Fruit fly (Drosophila melanogaster): ENCODE data around the gene Pis.

The Pis gene

dm6 chrX:15671026-15671563, 32.5 kb downstream of the Pis start, which contains the start of gene CG15646:
CG15646 (minus strand) TSS chrX:15671029.
- TF ChIP-seq N (GFP tag; optimal IDR thresholded peaks at IDR 0.05) (no peak), dl (GFP tag; optimal IDR thresholded peaks at IDR 0.05; ENCODE audit: insufficient read depth in 1 of 2, partially characterized antibody in 2 of 2) (no peak), fru (GFP tag; optimal IDR thresholded peaks at IDR 0.05) (peak; percentile 77), usp (GFP tag; optimal IDR thresholded peaks at IDR 0.05) (no peak), Vsx2 (GFP tag; optimal IDR thresholded peaks at IDR 0.05; ENCODE audit: partially characterized antibody) (no peak), brk (GFP tag; optimal IDR thresholded peaks at IDR 0.05) (peak; percentile 45), Hr78 (GFP tag; optimal IDR thresholded peaks at IDR 0.05) (no peak), pan (optimal IDR thresholded peaks at IDR 0.05) (no peak), CG9705 (GFP tag; optimal IDR thresholded peaks at IDR 0.05) (peak; percentile 58), Hr83 (GFP tag; optimal IDR thresholded peaks at IDR 0.05; ENCODE audit: poor library complexity, severe bottlenecking) (no peak), CrebA (GFP tag; optimal IDR thresholded peaks at IDR 0.05; ENCODE audit: borderline replicate concordance) (no peak), OdsH (GFP tag; optimal IDR thresholded peaks at IDR 0.05) (peak; percentile 79), Abd-B (GFP tag; optimal IDR thresholded peaks at IDR 0.05) (no peak), sage (GFP tag; optimal IDR thresholded peaks at IDR 0.05) (peak; percentile 1), br (GFP tag; optimal IDR thresholded peaks at IDR 0.05) (peak; percentile 9), Mio (GFP tag; optimal IDR thresholded peaks at IDR 0.05) (no peak), dmrt93B (GFP tag; optimal IDR thresholded peaks at IDR 0.05) (peak; percentile 64), lola (GFP tag; optimal IDR thresholded peaks at IDR 0.05) (no peak), Dif (GFP tag; optimal IDR thresholded peaks at IDR 0.05; ENCODE audit: partially characterized antibody) (no peak), GATAd (GFP tag; optimal IDR thresholded peaks at IDR 0.05) (no peak), sv (GFP tag; optimal IDR thresholded peaks at IDR 0.05) (peak; percentile 28), ey (GFP tag; optimal IDR thresholded peaks at IDR 0.05) (peak; percentile 28), tai (GFP tag; optimal IDR thresholded peaks at IDR 0.05) (peak; percentile 41), CG32264 (GFP tag; optimal IDR thresholded peaks at IDR 0.05) (no peak), woc (GFP tag; optimal IDR thresholded peaks at IDR 0.05) (peak; percentile 30), Sp1 (GFP tag; optimal IDR thresholded peaks at IDR 0.05) (peak; percentile 88), Jra (GFP tag; optimal IDR thresholded peaks at IDR 0.05) (no peak), jim (GFP tag; optimal IDR thresholded peaks at IDR 0.05) (no peak), rgr (GFP tag; optimal IDR thresholded peaks at IDR 0.05) (peak; percentile 78), Rel (GFP tag; optimal IDR thresholded peaks at IDR 0.05) (peak; percentile 2), Rel (tag; optimal IDR thresholded peaks at IDR 0.05) (no peak), h (GFP tag; optimal IDR thresholded peaks at IDR 0.05) (peak; percentile 75), dsf (GFP tag; optimal IDR thresholded peaks at IDR 0.05; ENCODE audit: borderline replicate concordance) (no peak), foxo (GFP tag; optimal IDR thresholded peaks at IDR 0.05) (peak in 1 of 2 experiments; percentile 87), Hnf4 (GFP tag; optimal IDR thresholded peaks at IDR 0.05) (peak; percentile 34), Myc (optimal IDR thresholded peaks at IDR 0.05) (no peak), psq (GFP tag; optimal IDR thresholded peaks at IDR 0.05) (peak; percentile 66), HLH106 (tag; optimal IDR thresholded peaks at IDR 0.05) (peak; percentile 91), Dfd (GFP tag; optimal IDR thresholded peaks at IDR 0.05) (no peak)

- no peak for TF ChIP-seq fru (GFP tag; optimal IDR thresholded peaks at IDR 0.05)
- TF ChIP-seq foxo (GFP tag; optimal IDR thresholded peaks at IDR 0.05): no peak
- no peak for TF ChIP-seq N (GFP tag; optimal IDR thresholded peaks at IDR 0.05)
- no peak for TF ChIP-seq Hr78 (GFP tag; optimal IDR thresholded peaks at IDR 0.05)
- TF ChIP-seq woc (GFP tag; optimal IDR thresholded peaks at IDR 0.05): no peak
- no peak for TF ChIP-seq dmrt93B (GFP tag; optimal IDR thresholded peaks at IDR 0.05)
These were observed 41.3 kb downstream of the Pis start, which contains the start of gene CG8119 for dm6 chrX:15662285-15662684. CG8119 (plus strand) TSS chrX:15662585.

dm6 chrX:15653364-15653809, 50.2 kb downstream of the Pis start:
- no peak for TF ChIP-seq usp (GFP tag; optimal IDR thresholded peaks at IDR 0.05)
- TF ChIP-seq jim (GFP tag; optimal IDR thresholded peaks at IDR 0.05): no peak
- no peak for TF ChIP-seq Dfd (GFP tag; optimal IDR thresholded peaks at IDR 0.05)
- TF ChIP-seq psq (GFP tag; optimal IDR thresholded peaks at IDR 0.05): no peak
- TF ChIP-seq foxo (GFP tag; optimal IDR thresholded peaks at IDR 0.05): peak in 1 of 2 experiments; percentile 28
- no peak for TF ChIP-seq lola (GFP tag; optimal IDR thresholded peaks at IDR 0.05)
- no peak for TF ChIP-seq sage (GFP tag; optimal IDR thresholded peaks at IDR 0.05)
- TF ChIP-seq tai (GFP tag; optimal IDR thresholded peaks at IDR 0.05): no peak
- no peak for TF ChIP-seq Abd-B (GFP tag; optimal IDR thresholded peaks at IDR 0.05)
- peak; percentile 4 for TF ChIP-seq Hnf4 (GFP tag; optimal IDR thresholded peaks at IDR 0.05)
- TF ChIP-seq sv (GFP tag; optimal IDR thresholded peaks at IDR 0.05): no peak
- no peak for TF ChIP-seq Mio (GFP tag; optimal IDR thresholded peaks at IDR 0.05)
- peak; percentile 80 for TF ChIP-seq Vsx2 (GFP tag; optimal IDR thresholded peaks at IDR 0.05; ENCODE audit: partially characterized antibody)
- TF ChIP-seq GATAd (GFP tag; optimal IDR thresholded peaks at IDR 0.05): no peak
- no peak for TF ChIP-seq CrebA (GFP tag; optimal IDR thresholded peaks at IDR 0.05; ENCODE audit: borderline replicate concordance)
- TF ChIP-seq CG32264 (GFP tag; optimal IDR thresholded peaks at IDR 0.05): no peak
- no peak for TF ChIP-seq Hr83 (GFP tag; optimal IDR thresholded peaks at IDR 0.05; ENCODE audit: poor library complexity, severe bottlenecking)
- TF ChIP-seq CG9705 (GFP tag; optimal IDR thresholded peaks at IDR 0.05): no peak
- TF ChIP-seq dmrt93B (GFP tag; optimal IDR thresholded peaks at IDR 0.05): no peak
- no peak for TF ChIP-seq dsf (GFP tag; optimal IDR thresholded peaks at IDR 0.05; ENCODE audit: borderline replicate concordance)
- TF ChIP-seq ey (GFP tag; optimal IDR thresholded peaks at IDR 0.05): no peak
- no peak for TF ChIP-seq Rel (GFP tag; optimal IDR thresholded peaks at IDR 0.05)
- no peak for TF ChIP-seq Rel (tag; optimal IDR thresholded peaks at IDR 0.05)
- TF ChIP-seq Jra (GFP tag; optimal IDR thresholded peaks at IDR 0.05): no peak
- TF ChIP-seq h (GFP tag; optimal IDR thresholded peaks at IDR 0.05): peak; percentile 17
- TF ChIP-seq Dif (GFP tag; optimal IDR thresholded peaks at IDR 0.05; ENCODE audit: partially characterized antibody): no peak
- TF ChIP-seq OdsH (GFP tag; optimal IDR thresholded peaks at IDR 0.05): no peak
- TF ChIP-seq br (GFP tag; optimal IDR thresholded peaks at IDR 0.05): no peak
- no peak for TF ChIP-seq Sp1 (GFP tag; optimal IDR thresholded peaks at IDR 0.05)
- TF ChIP-seq dl (GFP tag; optimal IDR thresholded peaks at IDR 0.05; ENCODE audit: insufficient read depth in 1 of 2, partially characterized antibody in 2 of 2): no peak
- peak; percentile 68 for TF ChIP-seq Myc (optimal IDR thresholded peaks at IDR 0.05)
- TF ChIP-seq pan (optimal IDR thresholded peaks at IDR 0.05): no peak
- no peak for TF ChIP-seq brk (GFP tag; optimal IDR thresholded peaks at IDR 0.05)
- no peak for TF ChIP-seq woc (GFP tag; optimal IDR thresholded peaks at IDR 0.05)

Data from whole organism, wandering third instar larva.